Fruit fly (Drosophila melanogaster): ENCODE data around the gene CG16986.

- TF ChIP-seq kay (GFP tag; ENCODE audit: borderline replicate concordance): no peak
- TF ChIP-seq bab1 (GFP tag; optimal IDR thresholded peaks at IDR 0.05): peak; percentile 85
- peak; percentile 91 for TF ChIP-seq cic (GFP tag; optimal IDR thresholded peaks at IDR 0.05)
- no peak for TF ChIP-seq ovo (GFP tag; optimal IDR thresholded peaks at IDR 0.05)
- no peak for TF ChIP-seq toe (GFP tag; optimal IDR thresholded peaks at IDR 0.05)
Observed at dm6 chr3L:2589911-2590763, 10.0 kb upstream of the CG16986 start.
